Worm (Caenorhabditis elegans) whole organism, L1 larva: ENCODE data around the gene T11F9.10.

ENCODE experiments used
- C04F5.9 ChIP-seq: sonication (generic microtip); optimal IDR thresholded peaks from 2 replicates; lab custom pipeline; 2016; ENCODE audit warnings: missing genetic modification characterization, missing compliant biosample characterization
- C16A3.4 ChIP-seq: fragments of 150-350 bp; optimal IDR thresholded peaks from 2 replicates; lab custom pipeline; 2014; ENCODE audit warnings: missing biosample characterization, missing genetic modification characterization
- aha-1 ChIP-seq: fragments of 150-350 bp; optimal IDR thresholded peaks from 2 replicates; lab custom pipeline; 2014; ENCODE audit warnings: missing biosample characterization, missing genetic modification characterization
- ama-1 ChIP-seq: fragments of 150-350 bp; optimal IDR thresholded peaks from 2 replicates; lab custom pipeline; 2014
- blmp-1 ChIP-seq: fragments of 150-350 bp; optimal IDR thresholded peaks from 2 replicates; lab custom pipeline; 2014; ENCODE audit warnings: missing biosample characterization, missing genetic modification characterization
- ceh-63 ChIP-seq: fragments of 200-800 bp; sonication (Bioruptor generic); optimal IDR thresholded peaks from 2 replicates; lab custom pipeline; 2018; ENCODE audit warnings: mild to moderate bottlenecking, missing genetic modification characterization, missing compliant biosample characterization
- ceh-90 ChIP-seq: sonication (generic microtip); optimal IDR thresholded peaks from 2 replicates; lab custom pipeline; 2016; ENCODE audit warnings: missing genetic modification characterization, missing compliant biosample characterization
- dpl-1 ChIP-seq, 3 experiments: fragments of 150-350 bp in 2 of 3; sonication (generic microtip) in 1 of 3; optimal IDR thresholded peaks; 2 replicates each; lab custom pipeline; 2014 to 2017; ENCODE audit warnings: missing biosample characterization in 3 of 3, missing genetic modification characterization in 3 of 3, missing genetic modification reagents in 3 of 3
- efl-1 ChIP-seq, 4 experiments: fragments of 150-350 bp; optimal IDR thresholded peaks in 3 of 4; peaks in 1 of 4; 1 replicate in 1 of 4; 2 replicates in 3 of 4; lab custom pipeline; 2014; ENCODE audit warnings: missing biosample characterization in 2 of 4, missing genetic modification characterization in 2 of 4, missing genetic modification reagents in 2 of 4
- egl-13 ChIP-seq: sonication (generic microtip); optimal IDR thresholded peaks from 2 replicates; lab custom pipeline; 2016; ENCODE audit warnings: missing genotype, missing genetic modification reagents, missing genetic modification characterization, missing compliant biosample characterization
- egl-27 ChIP-seq, 2 experiments: fragments of 150-350 bp in 1 of 2; sonication (generic microtip); optimal IDR thresholded peaks; 3 replicates each; lab custom pipeline; 2017 to 2018; ENCODE audit warnings: missing biosample characterization in 2 of 2, missing genetic modification characterization in 2 of 2, missing genetic modification reagents in 2 of 2
- elt-2 ChIP-seq: sonication (generic microtip); optimal IDR thresholded peaks from 2 replicates; lab custom pipeline; 2016; ENCODE audit warnings: missing genetic modification characterization, mild to moderate bottlenecking, inconsistent platforms, missing compliant biosample characterization, missing genetic modification reagents
- elt-3 ChIP-seq, 6 experiments: fragments of 150-350 bp in 1 of 6; sonication (generic microtip); optimal IDR thresholded peaks; 2 replicates each; lab custom pipeline; 2017 to 2018; ENCODE audit warnings: missing biosample characterization in 6 of 6, missing genetic modification characterization in 6 of 6, inconsistent platforms in 1 of 6
- fkh-10 ChIP-seq: sonication (generic microtip); optimal IDR thresholded peaks from 2 replicates; lab custom pipeline; 2017; ENCODE audit warnings: missing biosample characterization, missing genetic modification reagents, missing genetic modification characterization
- fkh-8 ChIP-seq: sonication (generic microtip); optimal IDR thresholded peaks from 2 replicates; lab custom pipeline; 2016; ENCODE audit warnings: mild to moderate bottlenecking, missing genetic modification characterization, missing compliant biosample characterization
- fos-1 ChIP-seq: fragments of 150-350 bp; optimal IDR thresholded peaks from 2 replicates; lab custom pipeline; 2014; ENCODE audit warnings: missing biosample characterization, missing genetic modification characterization
- grh-1 ChIP-seq: fragments of 200-800 bp; sonication (Bioruptor generic); IDR thresholded peaks from 2 replicates; pipeline ENCODE4 v1.3.6; 2022; ENCODE audit warnings: missing genetic modification reagents, missing genetic modification characterization, missing compliant biosample characterization
- hlh-4 ChIP-seq: sonication (generic microtip); optimal IDR thresholded peaks from 2 replicates; lab custom pipeline; 2016; ENCODE audit warnings: mild to moderate bottlenecking, missing genetic modification characterization, missing compliant biosample characterization
- irx-1 ChIP-seq: sonication (generic microtip); optimal IDR thresholded peaks from 2 replicates; lab custom pipeline; 2016; ENCODE audit warnings: missing genetic modification characterization, missing compliant biosample characterization
- jun-1 ChIP-seq: fragments of 150-350 bp; optimal IDR thresholded peaks from 2 replicates; lab custom pipeline; 2014; ENCODE audit warnings: missing biosample characterization, missing genetic modification reagents, missing genetic modification characterization
- lin-14 ChIP-seq: fragments of 200-800 bp; sonication (Bioruptor generic); optimal IDR thresholded peaks from 2 replicates; lab custom pipeline; 2018; ENCODE audit warnings: mild to moderate bottlenecking, missing genetic modification characterization, moderate library complexity, missing compliant biosample characterization
- lin-35 ChIP-seq, 2 experiments: fragments of 150-350 bp; optimal IDR thresholded peaks; 2 replicates each; lab custom pipeline; 2014; ENCODE audit warnings: missing biosample characterization in 2 of 2, missing genetic modification characterization in 2 of 2, missing genetic modification reagents in 2 of 2
- lin-39 ChIP-seq: fragments of 150-350 bp; optimal IDR thresholded peaks from 2 replicates; lab custom pipeline; 2014; ENCODE audit warnings: missing biosample characterization, missing genetic modification reagents, missing genetic modification characterization
- lsy-2 ChIP-seq, 2 experiments: fragments of 150-350 bp; optimal IDR thresholded peaks; 2 replicates each; lab custom pipeline; 2014; ENCODE audit warnings: missing biosample characterization in 2 of 2, missing genetic modification characterization in 2 of 2
- mab-9 ChIP-seq: fragments of 200-800 bp; sonication (Bioruptor generic); IDR thresholded peaks from 2 replicates; pipeline ENCODE4 v1.3.6; 2022; ENCODE audit warnings: missing genetic modification reagents, missing genetic modification characterization, missing compliant biosample characterization
- mef-2 ChIP-seq: fragments of 150-350 bp; optimal IDR thresholded peaks from 2 replicates; lab custom pipeline; 2014; ENCODE audit warnings: missing biosample characterization, missing genetic modification characterization
- nhr-12 ChIP-seq: sonication (generic microtip); optimal IDR thresholded peaks from 2 replicates; lab custom pipeline; 2017; ENCODE audit warnings: missing biosample characterization, missing genetic modification characterization
- nhr-19 ChIP-seq: fragments of 200-800 bp; sonication (Bioruptor generic); conservative IDR thresholded peaks from 2 replicates; pipeline ENCODE4 v1.3.6; 2022; ENCODE audit warnings: missing genetic modification characterization, missing compliant biosample characterization
- nhr-20 ChIP-seq: sonication (generic microtip); optimal IDR thresholded peaks from 2 replicates; lab custom pipeline; 2016; ENCODE audit warnings: mild to moderate bottlenecking, missing genetic modification characterization, missing compliant biosample characterization
- nhr-28 ChIP-seq: fragments of 150-350 bp; optimal IDR thresholded peaks from 2 replicates; lab custom pipeline; 2014; ENCODE audit warnings: missing biosample characterization, missing genetic modification characterization
- nhr-71 ChIP-seq: sonication (generic microtip); optimal IDR thresholded peaks from 2 replicates; lab custom pipeline; 2016; ENCODE audit warnings: mild to moderate bottlenecking, missing genetic modification characterization, moderate library complexity, missing compliant biosample characterization
- nhr-77 ChIP-seq: fragments of 150-350 bp; optimal IDR thresholded peaks from 2 replicates; lab custom pipeline; 2014; ENCODE audit warnings: missing biosample characterization, missing genetic modification characterization
- nhr-85 ChIP-seq: sonication (generic microtip); peaks from one replicate; lab custom pipeline; 2016; ENCODE audit warnings: missing genetic modification characterization, inconsistent platforms, missing compliant biosample characterization
- nhr-90 ChIP-seq: sonication (generic microtip); optimal IDR thresholded peaks from 2 replicates; lab custom pipeline; 2016; ENCODE audit warnings: mild to moderate bottlenecking, missing genetic modification characterization, missing compliant biosample characterization; ENCODE audit not compliant: poor library complexity
- pag-3 ChIP-seq: sonication (generic microtip); optimal IDR thresholded peaks from 2 replicates; lab custom pipeline; 2017; ENCODE audit warnings: missing genetic modification characterization, mild to moderate bottlenecking, missing compliant biosample characterization, antibody characterized with exemption, borderline replicate concordance; ENCODE audit not compliant: insufficient read depth
- pax-3 ChIP-seq: fragments of 200-800 bp; sonication (Bioruptor generic); optimal IDR thresholded peaks from 2 replicates; lab custom pipeline; 2018; ENCODE audit warnings: mild to moderate bottlenecking, missing genetic modification characterization, moderate library complexity, missing compliant biosample characterization
- pqm-1 ChIP-seq: sonication (generic microtip); optimal IDR thresholded peaks from 3 replicates; lab custom pipeline; 2017; ENCODE audit warnings: missing biosample characterization, missing genetic modification characterization
- rnt-1 ChIP-seq: sonication (generic microtip); optimal IDR thresholded peaks from 2 replicates; lab custom pipeline; 2016; ENCODE audit warnings: mild to moderate bottlenecking, missing genetic modification characterization, moderate library complexity, missing compliant biosample characterization
- skn-1 ChIP-seq: fragments of 150-350 bp; optimal IDR thresholded peaks from 2 replicates; lab custom pipeline; 2014; ENCODE audit warnings: missing biosample characterization, missing genetic modification characterization
- snpc-4 ChIP-seq: fragments of 150-350 bp; optimal IDR thresholded peaks from 2 replicates; lab custom pipeline; 2014; ENCODE audit warnings: missing biosample characterization, missing genetic modification characterization
- snu-23 ChIP-seq: sonication (generic microtip); optimal IDR thresholded peaks from 2 replicates; lab custom pipeline; 2016; ENCODE audit warnings: missing genetic modification characterization, missing compliant biosample characterization
- sox-4 ChIP-seq: sonication (generic microtip); optimal IDR thresholded peaks from 2 replicates; lab custom pipeline; 2016; ENCODE audit warnings: missing genetic modification characterization, missing compliant biosample characterization
- sptf-1 ChIP-seq: fragments of 150-350 bp; optimal IDR thresholded peaks from 2 replicates; lab custom pipeline; 2014; ENCODE audit warnings: missing biosample characterization, missing genetic modification characterization
- swsn-7 ChIP-seq: sonication (generic microtip); optimal IDR thresholded peaks from 2 replicates; lab custom pipeline; 2016; ENCODE audit warnings: missing genetic modification characterization, missing compliant biosample characterization
- tbx-2 ChIP-seq: sonication (generic microtip); optimal IDR thresholded peaks from 2 replicates; lab custom pipeline; 2016; ENCODE audit warnings: missing genetic modification characterization, missing compliant biosample characterization
- tlp-1 ChIP-seq: fragments of 150-350 bp; optimal IDR thresholded peaks from 2 replicates; lab custom pipeline; 2014; ENCODE audit warnings: missing biosample characterization, missing genetic modification characterization
- unc-30 ChIP-seq: sonication (generic microtip); optimal IDR thresholded peaks from 2 replicates; lab custom pipeline; 2017; ENCODE audit warnings: missing biosample characterization, missing genetic modification characterization
- unc-62 ChIP-seq: fragments of 150-350 bp; optimal IDR thresholded peaks from 2 replicates; lab custom pipeline; 2014; ENCODE audit warnings: missing biosample characterization, missing genetic modification reagents, missing genetic modification characterization
- unc-86 ChIP-seq: sonication (generic microtip); optimal IDR thresholded peaks from 2 replicates; lab custom pipeline; 2016; ENCODE audit warnings: missing genetic modification characterization, missing compliant biosample characterization
- unc-98 ChIP-seq: fragments of 200-800 bp; sonication (Bioruptor generic); IDR thresholded peaks from 2 replicates; pipeline ENCODE4 v1.3.6; 2022; ENCODE audit warnings: missing genetic modification characterization, missing compliant biosample characterization
- vab-15 ChIP-seq: sonication (generic microtip); optimal IDR thresholded peaks from 2 replicates; lab custom pipeline; 2017; ENCODE audit warnings: missing genotype, mild to moderate bottlenecking, missing genetic modification characterization, missing compliant biosample characterization
- xbp-1 ChIP-seq: sonication (generic microtip); optimal IDR thresholded peaks from 2 replicates; lab custom pipeline; 2016; ENCODE audit warnings: missing genetic modification characterization, missing compliant biosample characterization
- zip-4 ChIP-seq: fragments of 200-800 bp; sonication (Bioruptor generic); optimal IDR thresholded peaks from 2 replicates; lab custom pipeline; 2018; ENCODE audit warnings: mild to moderate bottlenecking, missing genetic modification characterization, moderate library complexity, missing compliant biosample characterization
- ztf-11 ChIP-seq, 2 experiments: sonication (generic microtip); optimal IDR thresholded peaks; 2 replicates each; lab custom pipeline; 2016 to 2017; ENCODE audit warnings: missing genetic modification characterization in 2 of 2, missing biosample characterization in 1 of 2, missing compliant biosample characterization in 1 of 2

Gene T11F9.10

ce11 chrV:11506347-11506746, 19.6 kb downstream of the T11F9.10 start:
- no peak for TF ChIP-seq lin-39 (tag; lab: Kevin White, UChicago)
- peak; percentile 40 for TF ChIP-seq snu-23 (GFP tag; lab: Kevin White, UChicago)
- TF ChIP-seq nhr-20 (tag; lab: Kevin White, UChicago): peak; percentile 33
- TF ChIP-seq nhr-12 (tag; lab: Kevin White, UChicago): no peak
- TF ChIP-seq tlp-1 (tag; lab: Kevin White, UChicago): no peak
- TF ChIP-seq nhr-90 (tag; lab: Kevin White, UChicago): no peak
- peak; percentile 48 for TF ChIP-seq nhr-19 (GFP tag; lab: Robert Waterston, UW)
- no peak for TF ChIP-seq ceh-63 (GFP tag; lab: Kevin White, UChicago)
- TF ChIP-seq elt-2 (tag; lab: Kevin White, UChicago): no peak
- no peak for TF ChIP-seq egl-27 (tag; optimal IDR thresholded peaks at IDR 0.05; lab: Kevin White, UChicago)
- no peak for TF ChIP-seq pqm-1 (tag; lab: Kevin White, UChicago)
- TF ChIP-seq pax-3 (tag; lab: Kevin White, UChicago): no peak
- no peak for TF ChIP-seq blmp-1 (tag; lab: Kevin White, UChicago)
- TF ChIP-seq swsn-7 (tag; lab: Kevin White, UChicago): no peak
- TF ChIP-seq snpc-4 (tag; lab: Kevin White, UChicago): no peak
- no peak for TF ChIP-seq xbp-1 (tag; lab: Kevin White, UChicago)
- TF ChIP-seq lin-35 (GFP tag; optimal IDR thresholded peaks at IDR 0.05; lab: Kevin White, UChicago): no peak
- TF ChIP-seq nhr-77: no peak
- TF ChIP-seq C16A3.4 (tag; lab: Kevin White, UChicago): no peak
- TF ChIP-seq egl-13 (tag; lab: Kevin White, UChicago): no peak
- TF ChIP-seq lin-14 (GFP tag; lab: Kevin White, UChicago): peak; percentile 88
- no peak for TF ChIP-seq irx-1 (tag; lab: Kevin White, UChicago)
- TF ChIP-seq sox-4 (tag; lab: Kevin White, UChicago): no peak
- no peak for TF ChIP-seq C04F5.9
- no peak for TF ChIP-seq tbx-2 (tag; lab: Kevin White, UChicago)
- peak in 1 of 2 experiments; percentile 18 for TF ChIP-seq efl-1 (optimal IDR thresholded peaks at IDR 0.05; lab: Kevin White, UChicago)
- TF ChIP-seq efl-1 (GFP tag; optimal IDR thresholded peaks at IDR 0.05 in 1 of 2; lab: Kevin White, UChicago): no peak
- TF ChIP-seq sptf-1 (tag; lab: Kevin White, UChicago): no peak
- no peak for TF ChIP-seq jun-1 (tag; lab: Kevin White, UChicago)
- no peak for TF ChIP-seq skn-1
- TF ChIP-seq nhr-71: peak; percentile 72
- no peak for TF ChIP-seq aha-1 (tag; lab: Kevin White, UChicago)
- TF ChIP-seq mab-9: no peak
- peak; percentile 30 to 56 for TF ChIP-seq lsy-2 (tag; optimal IDR thresholded peaks at IDR 0.05; lab: Kevin White, UChicago)
- no peak for TF ChIP-seq hlh-4 (tag; lab: Kevin White, UChicago)
- TF ChIP-seq ztf-11 (tag; optimal IDR thresholded peaks at IDR 0.05; lab: Kevin White, UChicago): no peak
- no peak for TF ChIP-seq nhr-85 (tag; lab: Kevin White, UChicago)
- no peak for TF ChIP-seq fkh-10 (GFP tag; lab: Kevin White, UChicago)
- TF ChIP-seq nhr-28 (tag; lab: Kevin White, UChicago): no peak
- TF ChIP-seq unc-62: no peak
- TF ChIP-seq vab-15 (tag; lab: Kevin White, UChicago): no peak
- no peak for TF ChIP-seq unc-86 (tag; lab: Kevin White, UChicago)
- TF ChIP-seq fos-1 (tag; lab: Kevin White, UChicago): no peak
- TF ChIP-seq dpl-1 (GFP tag; optimal IDR thresholded peaks at IDR 0.05; lab: Kevin White, UChicago): no peak
- peak; percentile 61 for TF ChIP-seq rnt-1 (tag; lab: Kevin White, UChicago)
- TF ChIP-seq unc-30 (tag; lab: Kevin White, UChicago): no peak
- no peak for TF ChIP-seq grh-1 (GFP tag; lab: Robert Waterston, UW)
- no peak for TF ChIP-seq pag-3
- TF ChIP-seq zip-4: no peak
- TF ChIP-seq fkh-8 (tag; lab: Kevin White, UChicago): no peak
- TF ChIP-seq unc-98 (GFP tag; lab: Robert Waterston, UW): no peak
- TF ChIP-seq elt-3 (tag; optimal IDR thresholded peaks at IDR 0.05; lab: Kevin White, UChicago): no peak
- TF ChIP-seq ama-1: no peak
- TF ChIP-seq ceh-90: no peak
- no peak for TF ChIP-seq mef-2 (tag; lab: Kevin White, UChicago)
